Worm (Caenorhabditis elegans): ENCODE measurements around the gene nhr-150.

nhr-150 gene

DNA sequence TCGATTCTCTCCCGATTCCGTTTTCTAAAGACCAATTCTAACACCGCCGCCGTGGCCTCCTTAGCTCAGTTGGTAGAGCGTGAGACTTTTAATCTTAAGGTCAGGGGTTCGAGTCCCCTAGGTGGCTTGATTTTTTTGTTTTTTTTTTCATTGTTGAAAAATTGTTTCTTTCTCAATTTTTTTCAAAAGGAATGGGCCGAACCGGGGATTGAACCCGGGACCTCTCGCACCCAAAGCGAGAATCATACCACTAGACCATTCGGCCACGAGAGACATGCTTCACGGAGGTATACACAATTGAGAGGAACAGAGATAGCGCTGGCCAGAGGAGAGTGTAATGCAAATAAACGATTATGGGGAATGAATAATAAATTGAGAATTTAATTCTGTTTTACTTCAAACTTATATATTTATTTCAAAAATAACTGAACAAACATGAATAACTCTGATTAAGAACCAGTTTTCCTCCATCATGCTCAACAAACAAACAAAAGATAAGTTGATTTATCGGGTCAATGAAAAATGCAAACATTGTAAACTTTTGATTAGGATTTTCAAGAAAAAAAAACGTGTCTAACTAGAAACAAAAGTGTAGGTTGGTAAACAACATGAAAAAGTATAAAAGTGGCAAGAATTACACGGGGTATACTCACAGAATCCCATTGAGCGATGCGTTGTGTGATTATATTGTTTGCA, 16.1 kb downstream of the nhr-150 start, which contains the start of gene pqn-71:
pqn-71 (plus strand) TSS at position 646 of the 696 bp plus-strand sequence.
- TF ChIP-seq him-1 (tag; optimal IDR thresholded peaks at IDR 0.05), result peak; percentile 92
- peak; percentile 71 for TF ChIP-seq W03F9.2 (tag; optimal IDR thresholded peaks at IDR 0.05)
- TF ChIP-seq dao-5 (tag; optimal IDR thresholded peaks at IDR 0.05), result peak; percentile 87

DNA sequence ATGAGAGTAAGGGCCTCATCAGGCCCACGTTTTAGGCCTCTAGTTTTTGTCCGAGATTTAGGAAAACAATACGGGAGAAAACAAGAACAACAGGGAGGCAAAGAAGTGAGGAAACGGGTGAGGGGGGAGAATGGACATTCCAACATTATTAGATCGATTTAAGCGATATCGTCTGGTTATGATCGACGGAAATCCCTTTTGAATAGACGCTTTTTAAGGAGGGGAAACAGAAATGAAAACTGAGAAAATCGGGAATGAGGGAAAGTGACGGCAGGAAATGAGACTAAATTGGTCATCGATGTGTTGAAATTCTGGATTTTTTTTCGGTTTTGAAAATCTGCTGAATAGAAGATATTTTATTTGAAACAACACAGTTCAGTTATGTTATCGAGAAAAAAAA, 16.9 kb downstream of the nhr-150 start, which contains the start of gene rocf-1:
rocf-1 (minus strand) TSS at position 101 of the 400 bp plus-strand sequence.
- TF ChIP-seq W03F9.2 (tag; optimal IDR thresholded peaks at IDR 0.05) (no peak), dao-5 (tag; optimal IDR thresholded peaks at IDR 0.05) (no peak), him-1 (tag; optimal IDR thresholded peaks at IDR 0.05) (no peak)

DNA sequence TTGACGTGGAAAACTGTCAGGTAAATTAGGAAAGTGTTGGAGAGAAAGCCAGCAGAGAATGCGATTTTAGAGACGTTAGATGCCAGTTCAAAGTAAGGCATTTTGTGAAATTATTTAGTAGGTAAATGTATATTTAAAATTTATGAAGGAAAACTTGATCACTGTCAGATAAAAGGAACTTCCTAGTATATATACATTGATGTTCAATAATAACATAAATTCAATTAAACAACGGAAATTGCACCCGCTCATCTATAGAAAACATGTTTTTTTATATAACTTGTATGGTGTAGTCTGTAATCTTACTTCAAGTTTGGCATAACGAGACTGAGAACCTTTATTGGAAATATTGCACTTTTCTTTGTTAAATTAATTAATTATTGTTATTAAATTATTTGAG, 22.2 kb downstream of the nhr-150 start, which contains the start of gene str-71:
str-71 (minus strand) TSS at position 101 of the 400 bp plus-strand sequence.
- TF ChIP-seq him-1 (tag; optimal IDR thresholded peaks at IDR 0.05) (no peak), dao-5 (tag; optimal IDR thresholded peaks at IDR 0.05) (no peak), W03F9.2 (tag; optimal IDR thresholded peaks at IDR 0.05) (no peak)

DNA sequence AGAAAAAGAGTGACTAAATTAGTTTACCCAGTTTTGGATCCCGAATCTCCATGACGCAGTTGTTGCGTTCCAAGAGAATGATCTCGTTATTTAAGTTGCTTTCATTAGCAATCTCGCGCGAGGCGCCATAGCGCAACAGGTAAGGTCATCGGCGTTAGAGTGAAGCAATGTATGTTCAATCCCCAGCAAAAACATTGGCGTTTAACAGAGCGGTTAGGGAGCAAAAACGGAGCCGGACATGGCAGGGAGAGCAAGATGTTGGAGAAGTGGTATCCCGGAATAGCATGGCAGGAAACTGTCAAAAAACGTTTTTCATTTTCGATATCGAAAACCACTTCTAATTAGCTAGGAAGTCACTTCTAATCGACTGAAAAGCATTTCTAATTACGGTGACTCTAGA, 26.9 kb downstream of the nhr-150 start:
- no peak for TF ChIP-seq dao-5 (tag; optimal IDR thresholded peaks at IDR 0.05)
- no peak for TF ChIP-seq him-1 (tag; optimal IDR thresholded peaks at IDR 0.05)
- no peak for TF ChIP-seq W03F9.2 (tag; optimal IDR thresholded peaks at IDR 0.05)

DNA sequence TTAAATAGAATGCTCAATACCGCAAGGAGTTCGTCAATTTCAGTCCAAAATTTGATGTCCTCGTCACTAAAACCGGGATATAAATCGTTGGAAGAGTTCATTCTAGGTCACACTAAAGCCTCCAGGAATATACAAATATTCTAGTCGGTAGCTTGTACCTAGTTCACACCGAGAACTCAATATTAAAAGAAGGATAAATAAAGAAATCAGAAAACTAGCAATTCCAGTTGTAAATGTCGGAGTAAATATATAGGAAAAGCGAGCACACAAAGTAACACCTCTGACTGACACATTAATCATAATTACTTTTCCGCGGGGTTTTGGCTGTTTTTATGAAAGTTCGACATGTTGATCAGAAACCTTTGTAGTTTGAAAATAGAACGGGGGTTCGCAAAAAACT, 29.8 kb downstream of the nhr-150 start, which contains the start of gene srw-33:
srw-33 (minus strand) TSS at position 101 of the 400 bp plus-strand sequence.
- no peak for TF ChIP-seq dao-5 (tag; optimal IDR thresholded peaks at IDR 0.05)
- TF ChIP-seq him-1 (tag; optimal IDR thresholded peaks at IDR 0.05), result no peak
- no peak for TF ChIP-seq W03F9.2 (tag; optimal IDR thresholded peaks at IDR 0.05)

DNA sequence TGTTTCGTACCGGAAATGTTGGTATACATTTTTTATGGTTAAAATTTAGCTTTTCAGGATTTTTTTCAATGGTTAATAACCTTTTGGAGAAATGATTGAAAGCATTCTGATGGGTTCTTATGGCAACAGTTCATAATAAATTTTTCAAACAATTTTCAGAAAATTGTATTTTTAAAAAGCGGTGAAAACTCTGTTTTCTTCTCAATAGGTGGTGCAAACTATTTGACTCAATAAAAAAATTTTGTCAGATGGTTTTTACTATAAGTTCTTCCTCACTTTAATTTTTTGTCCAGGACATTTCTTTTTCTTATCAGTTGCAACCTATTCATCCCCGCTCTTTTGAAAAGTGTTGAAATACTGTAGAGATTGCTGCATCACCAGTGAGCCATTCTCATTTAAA, 32.4 kb downstream of the nhr-150 start, which contains the start of gene T26H5.14:
T26H5.14 (plus strand) TSS at position 301 of the 400 bp plus-strand sequence.
- TF ChIP-seq W03F9.2 (tag; optimal IDR thresholded peaks at IDR 0.05) (no peak), dao-5 (tag; optimal IDR thresholded peaks at IDR 0.05) (no peak), him-1 (tag; optimal IDR thresholded peaks at IDR 0.05) (no peak)

DNA sequence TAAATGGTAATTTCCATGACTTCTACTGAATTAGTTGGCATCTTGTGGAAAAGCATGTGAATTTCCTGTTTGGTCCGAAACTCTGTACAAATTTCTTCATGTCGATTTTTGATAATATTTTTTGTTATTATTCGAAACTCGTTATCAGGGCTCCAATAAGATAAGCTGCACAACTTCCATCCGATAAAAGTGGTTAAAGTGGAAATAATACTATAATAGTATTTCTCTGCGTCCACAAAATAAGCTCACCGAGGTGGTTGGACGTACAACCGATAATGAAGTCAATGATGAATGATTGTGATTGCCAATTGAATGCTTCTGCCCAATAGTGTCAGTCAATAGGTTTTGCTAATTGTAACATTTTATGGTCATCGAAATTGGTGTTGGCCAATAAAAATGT, 32.9 kb downstream of the nhr-150 start, which contains the start of gene T26H5.4:
T26H5.4 (minus strand) TSS at position 294 of the 400 bp plus-strand sequence.
- no peak for TF ChIP-seq him-1 (tag; optimal IDR thresholded peaks at IDR 0.05)
- TF ChIP-seq W03F9.2 (tag; optimal IDR thresholded peaks at IDR 0.05), result no peak
- no peak for TF ChIP-seq dao-5 (tag; optimal IDR thresholded peaks at IDR 0.05)

DNA sequence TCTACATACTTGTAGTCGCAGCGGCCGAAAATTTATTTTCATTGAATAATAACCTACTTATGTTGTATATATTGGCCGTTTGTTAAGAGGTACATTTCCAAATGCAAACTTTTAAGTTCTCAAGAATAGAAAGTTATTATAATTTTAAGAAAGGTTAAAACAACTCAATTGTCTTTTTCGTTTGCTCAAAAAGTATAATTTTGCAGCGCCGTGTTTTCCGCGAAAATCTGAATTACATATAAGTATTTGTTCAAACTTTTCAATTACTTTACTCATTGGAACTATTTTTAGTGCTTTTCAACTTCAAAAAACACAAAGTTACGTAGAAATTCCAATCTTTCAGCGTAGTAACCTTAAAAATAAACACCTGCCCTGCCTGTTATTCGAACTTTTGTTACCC, 35.8 kb downstream of the nhr-150 start, which contains the start of gene srh-239:
srh-239 (plus strand) TSS at position 301 of the 400 bp plus-strand sequence.
- TF ChIP-seq him-1 (tag; optimal IDR thresholded peaks at IDR 0.05) (no peak), W03F9.2 (tag; optimal IDR thresholded peaks at IDR 0.05) (no peak), dao-5 (tag; optimal IDR thresholded peaks at IDR 0.05) (no peak)

DNA sequence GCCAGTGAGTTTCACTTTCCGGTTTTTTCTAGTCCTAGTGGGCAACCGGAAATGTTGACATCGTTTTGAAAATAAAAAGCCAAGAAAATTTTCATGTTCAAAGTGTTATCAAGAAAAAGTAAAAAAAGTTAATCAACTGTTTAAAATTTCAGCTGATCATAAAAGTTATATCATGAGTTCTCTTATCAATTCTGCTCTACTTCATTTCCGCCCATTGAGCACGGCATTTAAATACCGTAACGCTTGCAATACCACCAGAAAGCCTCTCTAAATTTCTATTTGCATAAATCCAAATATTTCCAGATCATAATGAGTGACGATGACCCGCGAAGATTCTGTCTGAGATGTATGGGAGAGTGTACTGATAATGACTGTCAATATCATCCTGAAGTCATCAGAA, 36.6 kb downstream of the nhr-150 start, which contains the start of gene T26H5.9:
T26H5.9 (plus strand) TSS at position 302 of the 400 bp plus-strand sequence.
- TF ChIP-seq W03F9.2 (tag; optimal IDR thresholded peaks at IDR 0.05) (no peak), dao-5 (tag; optimal IDR thresholded peaks at IDR 0.05) (no peak), him-1 (tag; optimal IDR thresholded peaks at IDR 0.05) (no peak)

DNA sequence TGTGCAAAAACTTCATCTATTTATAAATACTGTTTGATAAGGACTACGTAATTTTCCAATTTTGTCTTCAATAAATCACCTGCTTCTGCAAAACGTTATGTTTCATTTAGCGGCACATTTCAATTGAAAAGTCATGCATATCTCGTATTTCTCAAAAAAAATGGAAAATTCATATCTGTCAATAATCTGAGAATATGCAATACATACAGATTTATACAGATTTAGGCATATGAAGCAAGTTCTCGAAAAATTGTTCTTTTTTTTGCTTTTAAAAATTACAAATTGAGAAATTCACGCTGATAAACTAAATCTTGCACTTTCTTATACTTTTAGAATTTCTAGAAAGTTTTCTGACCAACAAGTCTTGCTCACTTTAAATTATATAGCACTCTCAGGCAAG, 37.1 kb downstream of the nhr-150 start, which contains the start of gene T26H5.11:
T26H5.11 (minus strand) TSS at position 101 of the 400 bp plus-strand sequence.
- no peak for TF ChIP-seq dao-5 (tag; optimal IDR thresholded peaks at IDR 0.05)
- TF ChIP-seq him-1 (tag; optimal IDR thresholded peaks at IDR 0.05), result no peak
- no peak for TF ChIP-seq W03F9.2 (tag; optimal IDR thresholded peaks at IDR 0.05)

DNA sequence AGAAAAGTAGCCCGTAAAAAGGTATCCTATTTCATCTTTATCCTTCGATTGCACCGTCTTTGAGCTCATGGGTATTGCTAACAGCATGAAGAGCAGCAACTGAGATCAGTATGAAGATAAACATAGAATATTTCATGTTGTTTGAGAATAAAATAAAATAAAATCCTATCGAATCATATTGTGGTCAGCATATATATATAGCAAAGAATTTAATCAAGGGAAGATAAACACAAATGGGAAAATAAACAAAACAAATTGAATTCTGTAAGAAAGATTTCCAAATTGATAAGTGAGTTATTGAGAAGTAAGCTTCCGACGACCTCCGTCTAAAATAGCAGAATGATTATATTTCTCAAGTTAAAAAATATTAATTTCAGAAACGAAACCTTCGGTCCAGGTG, 37.6 kb downstream of the nhr-150 start, which contains the start of gene T26H5.10:
T26H5.10 (minus strand) TSS at position 101 of the 400 bp plus-strand sequence.
- TF ChIP-seq dao-5 (tag; optimal IDR thresholded peaks at IDR 0.05), result no peak
- TF ChIP-seq W03F9.2 (tag; optimal IDR thresholded peaks at IDR 0.05), result no peak
- TF ChIP-seq him-1 (tag; optimal IDR thresholded peaks at IDR 0.05), result no peak

DNA sequence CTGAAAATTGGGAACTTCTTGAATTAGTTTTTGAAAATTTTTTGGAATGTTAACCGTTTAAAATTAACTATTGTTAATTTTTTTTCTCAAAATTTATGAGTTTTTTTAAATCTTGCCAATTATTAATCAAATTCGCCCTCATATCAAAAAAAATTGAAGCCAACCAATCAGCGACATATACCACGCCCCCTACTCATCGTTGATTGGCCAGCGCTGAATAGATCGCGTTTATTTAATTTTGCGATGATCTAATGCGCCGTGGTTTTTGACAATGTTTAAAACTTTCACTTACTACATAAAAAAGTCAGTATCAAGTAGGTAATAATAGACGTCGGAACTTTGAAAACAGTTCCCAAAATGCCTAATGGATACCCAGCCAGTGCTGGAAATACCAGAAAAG, 38.9 kb downstream of the nhr-150 start:
- no peak for TF ChIP-seq him-1 (tag; optimal IDR thresholded peaks at IDR 0.05)
- TF ChIP-seq W03F9.2 (tag; optimal IDR thresholded peaks at IDR 0.05), result no peak
- TF ChIP-seq dao-5 (tag; optimal IDR thresholded peaks at IDR 0.05), result no peak

DNA sequence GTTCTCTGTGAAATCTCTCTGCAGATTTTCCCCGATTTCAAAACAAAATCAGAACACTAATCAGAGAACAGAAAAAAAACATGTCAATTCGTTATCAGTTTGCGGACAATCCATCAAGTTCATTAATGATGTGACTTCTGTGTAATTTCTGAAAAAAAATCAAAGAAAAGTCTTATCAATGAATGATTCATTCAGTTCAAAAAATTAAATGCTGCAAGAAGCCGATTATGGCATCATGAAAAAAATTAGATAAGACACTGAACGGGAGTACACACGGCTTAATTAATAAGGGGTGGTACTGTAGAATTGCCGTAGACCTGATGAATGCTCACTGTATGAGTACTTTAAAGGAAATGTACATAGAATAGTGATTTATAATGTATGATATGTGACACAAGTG, 45.1 kb downstream of the nhr-150 start:
- TF ChIP-seq him-1 (tag; optimal IDR thresholded peaks at IDR 0.05) (no peak), W03F9.2 (tag; optimal IDR thresholded peaks at IDR 0.05) (no peak), dao-5 (tag; optimal IDR thresholded peaks at IDR 0.05) (no peak)

DNA sequence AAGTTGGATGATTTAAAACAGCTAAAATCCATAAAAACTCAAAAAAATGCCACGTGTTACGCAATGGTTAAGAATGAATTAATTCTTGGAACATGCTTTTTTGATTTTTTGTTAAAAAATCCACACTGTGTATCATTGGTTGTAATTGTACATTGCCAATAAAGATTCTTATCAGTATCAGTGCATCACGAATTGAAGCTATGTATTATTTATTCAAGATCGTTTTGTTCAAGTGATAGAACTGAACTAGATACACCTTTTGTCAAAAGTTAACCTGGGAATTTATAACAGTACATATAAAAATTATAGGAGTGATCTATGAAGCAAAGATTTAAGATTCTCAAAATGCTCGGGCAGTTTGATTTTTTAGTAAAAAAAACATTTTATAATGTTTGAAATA, 46.6 kb downstream of the nhr-150 start:
- TF ChIP-seq him-1 (tag; optimal IDR thresholded peaks at IDR 0.05) (no peak), dao-5 (tag; optimal IDR thresholded peaks at IDR 0.05) (no peak), W03F9.2 (tag; optimal IDR thresholded peaks at IDR 0.05) (no peak)
